Worm (Caenorhabditis elegans): ENCODE results near the gene twk-43.

- TF ChIP-seq ceh-30 (tag; optimal IDR thresholded peaks at IDR 0.05) (no peak), zip-5 (tag; optimal IDR thresholded peaks at IDR 0.05) (no peak), ceh-2 (tag; optimal IDR thresholded peaks at IDR 0.05) (no peak)
Measured at ce11 chrV:13304663-13305188, 41.4 kb upstream of the twk-43 start, which contains the start of gene C26E1.2.

All from whole organism, late embryonic.